Worm (Caenorhabditis elegans): ENCODE measurements around the gene ipla-2.
A peak's percentile ranks its signal among the peaks of the same experiment; 100 is the strongest.

Gene ipla-2

ce11 chrX:9837989-9838541, at the start of gene ipla-2 (continued):
- no peak for TF ChIP-seq sox-4 (tag; optimal IDR thresholded peaks at IDR 0.05)
- TF ChIP-seq unc-130 (tag; optimal IDR thresholded peaks at IDR 0.05): no peak
- no peak for TF ChIP-seq ceh-90 (tag; optimal IDR thresholded peaks at IDR 0.05)
- TF ChIP-seq lin-15B (tag; optimal IDR thresholded peaks at IDR 0.05): no peak
- TF ChIP-seq dsc-1 (tag; optimal IDR thresholded peaks at IDR 0.05): peak; percentile 15
- peak; percentile 26 to 30 for TF ChIP-seq efl-1 (optimal IDR thresholded peaks at IDR 0.05)
- peak; percentile 34 to 65 for TF ChIP-seq efl-1 (GFP tag; optimal IDR thresholded peaks at IDR 0.05 in 1 of 2)
- no peak for TF ChIP-seq efl-3 (GFP tag; optimal IDR thresholded peaks at IDR 0.05)
- TF ChIP-seq zag-1 (tag; optimal IDR thresholded peaks at IDR 0.05): no peak
- TF ChIP-seq rnt-1 (tag; optimal IDR thresholded peaks at IDR 0.05): peak; percentile 55
- no peak for TF ChIP-seq unc-86 (tag; optimal IDR thresholded peaks at IDR 0.05)
- TF ChIP-seq sptf-1 (tag; optimal IDR thresholded peaks at IDR 0.05): no peak
- no peak for TF ChIP-seq pqm-1 (tag; optimal IDR thresholded peaks at IDR 0.05)
- no peak for TF ChIP-seq lin-39 (tag; optimal IDR thresholded peaks at IDR 0.05)
- peak; percentile 65 for TF ChIP-seq C16A3.4 (tag; optimal IDR thresholded peaks at IDR 0.05)
- peak in 2 of 3 experiments; percentile 11 to 70 for TF ChIP-seq ceh-82 (tag; optimal IDR thresholded peaks at IDR 0.05)
- no peak for TF ChIP-seq ceh-63 (GFP tag; optimal IDR thresholded peaks at IDR 0.05)
- TF ChIP-seq lin-13 (GFP tag; optimal IDR thresholded peaks at IDR 0.05): peak; percentile 67
- no peak for TF ChIP-seq unc-98 (GFP tag; IDR thresholded peaks at IDR 0.05)
- TF ChIP-seq nhr-28 (tag; optimal IDR thresholded peaks at IDR 0.05): no peak
- no peak for TF ChIP-seq elt-2 (tag; optimal IDR thresholded peaks at IDR 0.05)
- peak; percentile 32 for TF ChIP-seq ceh-8 (GFP tag; optimal IDR thresholded peaks at IDR 0.05)
- no peak for TF ChIP-seq nhr-76 (tag; optimal IDR thresholded peaks at IDR 0.05)
- TF ChIP-seq xbp-1 (tag; optimal IDR thresholded peaks at IDR 0.05): peak; percentile 59
- TF ChIP-seq isw-1 (GFP tag; IDR thresholded peaks at IDR 0.05): peak; percentile 23
- no peak for TF ChIP-seq nhr-84 (tag; optimal IDR thresholded peaks at IDR 0.05)
- no peak for TF ChIP-seq hlh-17 (GFP tag; optimal IDR thresholded peaks at IDR 0.05; ENCODE audit: borderline replicate concordance)
- TF ChIP-seq sup-37 (GFP tag; optimal IDR thresholded peaks at IDR 0.05): no peak
- TF ChIP-seq ceh-88 (GFP tag; IDR thresholded peaks at IDR 0.05): no peak
- TF ChIP-seq Y116A8C.19 (tag; optimal IDR thresholded peaks at IDR 0.05; ENCODE audit: borderline replicate concordance): no peak
- TF ChIP-seq aha-1 (tag; optimal IDR thresholded peaks at IDR 0.05): no peak
- no peak for TF ChIP-seq ets-5 (GFP tag; IDR thresholded peaks at IDR 0.05)
- TF ChIP-seq nhr-85 (tag): peak; percentile 69

ce11 chrX:9883837-9884324, 46.0 kb upstream of the ipla-2 start, which contains the start of gene mrp-4:
TSS of gene mrp-4 (plus strand) at chrX:9884274.
- TF ChIP-seq unc-62 (GFP tag; optimal IDR thresholded peaks at IDR 0.05) (no peak), vab-15 (tag; optimal IDR thresholded peaks at IDR 0.05) (no peak), aha-1 (tag; optimal IDR thresholded peaks at IDR 0.05) (no peak)

ce11 chrX:9882572-9882971, 44.7 kb upstream of the ipla-2 start:
- TF ChIP-seq efl-1 (optimal IDR thresholded peaks at IDR 0.05) (no peak), efl-1 (GFP tag; optimal IDR thresholded peaks at IDR 0.05 in 1 of 2) (peak in 1 of 2 experiments; percentile 62), nhr-47 (tag; optimal IDR thresholded peaks at IDR 0.05) (no peak), swsn-7 (tag; optimal IDR thresholded peaks at IDR 0.05) (no peak), lin-15B (tag; optimal IDR thresholded peaks at IDR 0.05) (no peak), elt-2 (tag; optimal IDR thresholded peaks at IDR 0.05) (peak; percentile 55), snpc-4 (tag; optimal IDR thresholded peaks at IDR 0.05) (no peak), nhr-84 (tag; optimal IDR thresholded peaks at IDR 0.05) (no peak), rnt-1 (tag; optimal IDR thresholded peaks at IDR 0.05) (no peak)

- TF ChIP-seq lin-13 (GFP tag; optimal IDR thresholded peaks at IDR 0.05) (no peak), lin-35 (GFP tag; optimal IDR thresholded peaks at IDR 0.05) (no peak)
These were observed 44.3 kb upstream of the ipla-2 start, which contains the start of gene glo-1 for ce11 chrX:9882112-9882511. TSS of gene glo-1 (minus strand) at chrX:9882212.
